Fruit fly (Drosophila melanogaster): ENCODE measurements around the gene 140up.
A peak's percentile ranks its signal among the peaks of the same experiment; 100 is the strongest.

Gene 140up

DNA sequence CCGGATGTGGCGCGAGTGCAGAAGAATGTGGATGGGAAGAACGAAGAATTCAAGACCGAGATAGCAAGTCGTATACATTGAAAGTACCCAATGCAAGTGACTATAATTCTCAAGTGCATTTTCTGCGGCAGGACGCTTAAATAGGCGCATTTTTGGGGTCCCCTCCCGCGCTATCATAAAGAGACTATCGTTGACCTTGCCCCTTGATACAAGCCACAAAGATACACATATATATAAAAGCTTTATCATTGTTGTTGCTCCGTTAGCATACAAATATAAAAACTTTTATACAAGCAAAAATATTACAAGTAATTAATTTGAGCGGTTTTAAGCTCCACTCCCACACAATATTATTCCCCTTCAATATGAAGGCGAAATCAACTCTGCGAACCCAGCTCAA lies 37.2 kb downstream of the 140up start:
- TF ChIP-seq cic (GFP tag; optimal IDR thresholded peaks at IDR 0.05) (no peak), Hr96 (GFP tag; optimal IDR thresholded peaks at IDR 0.05) (no peak), CG33017 (tag; optimal IDR thresholded peaks at IDR 0.05) (no peak), CG5204 (GFP tag; optimal IDR thresholded peaks at IDR 0.05) (no peak), CG11617 (GFP tag; optimal IDR thresholded peaks at IDR 0.05) (no peak), tj (GFP tag; optimal IDR thresholded peaks at IDR 0.05) (no peak), Clk (GFP tag; optimal IDR thresholded peaks at IDR 0.05) (no peak), ovo (GFP tag; optimal IDR thresholded peaks at IDR 0.05) (no peak), kay (GFP tag; ENCODE audit: borderline replicate concordance) (no peak), cnc (optimal IDR thresholded peaks at IDR 0.05) (no peak)

DNA sequence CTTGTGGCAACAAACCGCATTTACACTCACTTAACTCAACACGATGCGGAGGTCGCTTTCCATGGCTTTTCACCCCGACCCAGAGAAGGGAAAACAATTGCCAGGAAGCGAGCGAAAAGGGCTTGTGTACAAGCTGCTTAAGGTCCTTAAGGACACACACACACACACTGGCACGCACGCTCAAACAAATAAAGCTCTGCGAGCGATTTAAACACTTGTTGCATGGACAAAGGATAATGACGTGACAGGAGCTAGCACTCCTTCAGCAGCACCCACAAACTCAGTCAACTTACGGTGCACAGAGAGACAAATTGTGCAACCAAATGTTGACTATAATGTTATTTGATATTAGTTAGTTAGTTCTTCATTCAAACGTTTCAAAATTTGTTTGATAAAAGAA lies 39.8 kb downstream of the 140up start:
- TF ChIP-seq pad (GFP tag; optimal IDR thresholded peaks at IDR 0.05) (no peak), Crg-1 (GFP tag; optimal IDR thresholded peaks at IDR 0.05) (no peak), CG12768 (GFP tag; optimal IDR thresholded peaks at IDR 0.05) (no peak), bab1 (GFP tag; optimal IDR thresholded peaks at IDR 0.05) (no peak)

DNA sequence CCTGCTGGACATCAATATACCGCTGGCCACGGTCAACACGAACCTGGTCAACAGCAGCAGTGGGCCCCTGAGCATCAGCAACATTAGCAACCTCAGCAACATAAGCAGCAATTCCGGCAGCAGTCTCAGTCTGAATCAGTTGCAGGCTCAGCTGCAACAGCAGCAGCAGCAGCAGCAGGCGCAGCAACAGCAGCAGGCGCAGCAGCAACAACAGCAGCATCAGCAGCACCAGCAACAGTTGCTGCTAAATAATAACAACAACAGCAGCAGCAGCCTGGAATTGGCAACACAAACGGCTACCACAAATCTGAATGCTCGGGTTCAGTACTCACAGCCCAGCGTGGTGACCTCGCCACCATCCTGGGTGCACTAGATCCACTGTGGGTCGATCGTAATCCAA lies 43.8 kb downstream of the 140up start:
- TF ChIP-seq CG11617 (GFP tag; optimal IDR thresholded peaks at IDR 0.05) (no peak), kay (GFP tag; ENCODE audit: borderline replicate concordance) (no peak), cnc (optimal IDR thresholded peaks at IDR 0.05) (no peak), Crg-1 (GFP tag; optimal IDR thresholded peaks at IDR 0.05) (no peak), bab1 (GFP tag; optimal IDR thresholded peaks at IDR 0.05) (no peak), CG7101 (tag; optimal IDR thresholded peaks at IDR 0.05) (no peak), Clk (GFP tag; optimal IDR thresholded peaks at IDR 0.05) (no peak), CG5204 (GFP tag; optimal IDR thresholded peaks at IDR 0.05) (no peak), CG12768 (GFP tag; optimal IDR thresholded peaks at IDR 0.05) (no peak), toe (GFP tag; optimal IDR thresholded peaks at IDR 0.05) (no peak), CG7045 (GFP tag; optimal IDR thresholded peaks at IDR 0.05) (no peak)

DNA sequence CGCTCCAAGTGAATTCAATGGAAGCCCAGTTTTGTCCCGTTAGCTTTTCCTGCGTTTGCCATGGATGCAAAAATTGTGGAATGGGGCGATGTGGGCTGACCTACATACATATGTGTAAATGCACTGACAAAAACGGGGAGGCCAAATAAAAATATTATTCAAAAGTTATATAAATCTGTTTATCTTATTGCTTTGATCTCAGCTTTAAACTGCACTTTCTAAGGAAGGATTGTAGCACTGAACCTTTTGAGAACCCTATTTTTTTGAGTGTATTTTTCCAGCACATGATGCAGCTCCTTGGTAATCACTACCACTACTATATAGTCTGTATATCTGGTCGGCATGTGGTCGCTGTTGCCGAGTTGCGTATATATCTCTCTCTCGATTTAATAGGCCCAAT lies 48.3 kb downstream of the 140up start:
- peak; percentile 34 for TF ChIP-seq CG7045 (GFP tag; optimal IDR thresholded peaks at IDR 0.05)
- TF ChIP-seq Hr96 (GFP tag; optimal IDR thresholded peaks at IDR 0.05) = no peak
- no peak for TF ChIP-seq tj (GFP tag; optimal IDR thresholded peaks at IDR 0.05)
- TF ChIP-seq CG1620 (GFP tag; optimal IDR thresholded peaks at IDR 0.05) = no peak
- no peak for TF ChIP-seq cnc (optimal IDR thresholded peaks at IDR 0.05)
- TF ChIP-seq cic (GFP tag; optimal IDR thresholded peaks at IDR 0.05) = no peak
- no peak for TF ChIP-seq Crg-1 (GFP tag; optimal IDR thresholded peaks at IDR 0.05)
- TF ChIP-seq bab1 (GFP tag; optimal IDR thresholded peaks at IDR 0.05) = no peak
- TF ChIP-seq CG7101 (tag; optimal IDR thresholded peaks at IDR 0.05) = no peak
- peak; percentile 1 for TF ChIP-seq Clk (GFP tag; optimal IDR thresholded peaks at IDR 0.05)
- TF ChIP-seq pad (GFP tag; optimal IDR thresholded peaks at IDR 0.05) = no peak
- TF ChIP-seq CG11617 (GFP tag; optimal IDR thresholded peaks at IDR 0.05) = no peak
- peak; percentile 16 for TF ChIP-seq CG14711 (tag; optimal IDR thresholded peaks at IDR 0.05)
- TF ChIP-seq Mnt (GFP tag; optimal IDR thresholded peaks at IDR 0.05) = no peak
- TF ChIP-seq kay (GFP tag; ENCODE audit: borderline replicate concordance) = peak; percentile 17
- peak; percentile 32 for TF ChIP-seq CG12768 (GFP tag; optimal IDR thresholded peaks at IDR 0.05)
- no peak for TF ChIP-seq ovo (GFP tag; optimal IDR thresholded peaks at IDR 0.05)
- no peak for TF ChIP-seq CG33017 (tag; optimal IDR thresholded peaks at IDR 0.05)
- TF ChIP-seq toe (GFP tag; optimal IDR thresholded peaks at IDR 0.05) = no peak
- TF ChIP-seq CG5204 (GFP tag; optimal IDR thresholded peaks at IDR 0.05) = no peak

Measured in whole organism, adult.